Fruit fly (Drosophila melanogaster): Measurements from ENCODE around the gene Reps.
A peak's percentile ranks its signal among the peaks of the same experiment; 100 is the strongest.

DNA sequence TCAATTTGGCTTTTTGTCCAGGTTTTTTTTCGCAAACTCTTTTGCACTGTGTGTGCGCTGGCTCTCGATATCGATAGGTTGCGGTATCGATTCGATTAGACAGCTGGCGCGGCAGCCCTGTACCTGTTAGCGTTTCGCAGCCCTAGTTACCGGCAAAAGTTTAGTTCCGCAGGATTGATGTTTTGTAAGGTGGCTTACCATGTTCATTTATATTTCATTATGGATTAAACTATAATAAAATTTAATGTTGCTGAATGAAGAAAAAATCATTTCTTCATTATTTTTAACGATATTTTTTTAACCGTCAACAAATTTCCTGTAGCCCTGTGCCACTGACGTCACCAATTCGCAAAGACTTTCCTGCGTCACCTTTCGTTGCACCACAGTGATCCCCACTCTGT lies at the start of gene Reps:
- TF ChIP-seq Myc (optimal IDR thresholded peaks at IDR 0.05) = no peak
- TF ChIP-seq h (optimal IDR thresholded peaks at IDR 0.05) = peak; percentile 34
